Worm (Caenorhabditis elegans) whole organism, L4 larva: ENCODE measurements around the gene Y37A1B.4.
A peak's percentile ranks its signal among the peaks of the same experiment; 100 is the strongest.

Source experiments
- D1046.2 ChIP-seq: fragments of 200-800 bp; sonication (Bioruptor generic); IDR thresholded peaks from 2 replicates; pipeline ENCODE4 v1.3.6; 2022; ENCODE audit warnings: missing genetic modification characterization, missing compliant biosample characterization
- F10B5.3 ChIP-seq: sonication (generic microtip); optimal IDR thresholded peaks from 2 replicates; lab custom pipeline; 2016; ENCODE audit warnings: mild to moderate bottlenecking, missing genetic modification characterization, missing compliant biosample characterization
- F26F4.8 ChIP-seq: fragments of 200-800 bp; sonication (Bioruptor generic); conservative IDR thresholded peaks from 2 replicates; pipeline ENCODE4 v1.3.6; 2022; ENCODE audit warnings: missing genetic modification characterization, missing compliant biosample characterization
- F49E8.2 ChIP-seq: sonication (generic microtip); optimal IDR thresholded peaks from 2 replicates; lab custom pipeline; 2016; ENCODE audit warnings: missing compliant biosample characterization, mild to moderate bottlenecking, missing genetic modification characterization, borderline replicate concordance
- Y5F2A.4 ChIP-seq: fragments of 200-800 bp; sonication (Bioruptor generic); optimal IDR thresholded peaks from 2 replicates; lab custom pipeline; 2018; ENCODE audit warnings: mild to moderate bottlenecking, missing genetic modification characterization, missing compliant biosample characterization
- Y75B8A.6 ChIP-seq: fragments of 200-800 bp; sonication (Bioruptor generic); IDR thresholded peaks from 2 replicates; pipeline ENCODE4 v1.3.6; 2022; ENCODE audit warnings: missing genetic modification reagents, missing genetic modification characterization, missing compliant biosample characterization
- ZK546.5 ChIP-seq, 2 experiments: sonication (generic microtip); optimal IDR thresholded peaks; 2 replicates each; lab custom pipeline; 2017; ENCODE audit warnings: missing biosample characterization in 2 of 2, missing genetic modification characterization in 2 of 2
- arid-1 ChIP-seq: fragments of 200-800 bp; sonication (Bioruptor generic); conservative IDR thresholded peaks from 2 replicates; pipeline ENCODE4 v1.3.6; 2022; ENCODE audit warnings: missing genetic modification reagents, missing genetic modification characterization, missing compliant biosample characterization
- attf-4 ChIP-seq: sonication (generic microtip); optimal IDR thresholded peaks from 3 replicates; lab custom pipeline; 2017; ENCODE audit warnings: missing biosample characterization, missing genetic modification characterization
- ceh-28 ChIP-seq: fragments of 150-350 bp; optimal IDR thresholded peaks from 2 replicates; lab custom pipeline; 2014; ENCODE audit warnings: missing biosample characterization, missing genetic modification reagents, missing genetic modification characterization
- ceh-32 ChIP-seq: sonication (generic microtip); optimal IDR thresholded peaks from 2 replicates; lab custom pipeline; 2016; ENCODE audit warnings: mild to moderate bottlenecking, missing genetic modification characterization, missing compliant biosample characterization; ENCODE audit not compliant: poor library complexity
- ceh-44 ChIP-seq: fragments of 200-800 bp; sonication (Bioruptor generic); IDR thresholded peaks from 2 replicates; pipeline ENCODE4 v1.3.6; 2022; ENCODE audit warnings: missing genetic modification reagents, missing genetic modification characterization, missing compliant biosample characterization
- ceh-82 ChIP-seq: sonication (generic microtip); optimal IDR thresholded peaks from 2 replicates; lab custom pipeline; 2017; ENCODE audit warnings: missing biosample characterization, missing genetic modification characterization
- ctbp-1 ChIP-seq: fragments of 200-800 bp; sonication (Bioruptor generic); IDR thresholded peaks from 2 replicates; pipeline ENCODE4 v1.3.6; 2022; ENCODE audit warnings: missing genetic modification reagents, missing genetic modification characterization, missing compliant biosample characterization
- daf-19 ChIP-seq: fragments of 200-800 bp; sonication (Bioruptor generic); conservative IDR thresholded peaks from 2 replicates; pipeline ENCODE4 v1.3.6; 2022; ENCODE audit warnings: missing genetic modification characterization, missing compliant biosample characterization
- dmd-8 ChIP-seq: fragments of 200-800 bp; sonication (Bioruptor generic); IDR thresholded peaks from 2 replicates; pipeline ENCODE4 v1.3.6; 2022; ENCODE audit warnings: missing genetic modification characterization, missing compliant biosample characterization
- dmd-9 ChIP-seq: fragments of 200-800 bp; sonication (Bioruptor generic); IDR thresholded peaks from 2 replicates; pipeline ENCODE4 v1.3.6; 2022; ENCODE audit warnings: missing genetic modification reagents, missing genetic modification characterization, missing compliant biosample characterization
- dpl-1 ChIP-seq: fragments of 150-350 bp; optimal IDR thresholded peaks from 2 replicates; lab custom pipeline; 2014; ENCODE audit warnings: missing biosample characterization, missing genetic modification reagents, missing genetic modification characterization
- dve-1 ChIP-seq: sonication (generic microtip); optimal IDR thresholded peaks from 2 replicates; lab custom pipeline; 2017; ENCODE audit warnings: antibody characterized with exemption, mild to moderate bottlenecking, missing genetic modification characterization, missing compliant biosample characterization; ENCODE audit not compliant: insufficient read depth
- egl-43 ChIP-seq: fragments of 200-800 bp; sonication (Bioruptor generic); IDR thresholded peaks from 2 replicates; pipeline ENCODE4 v1.3.6; 2022; ENCODE audit warnings: missing genetic modification reagents, missing genetic modification characterization, missing compliant biosample characterization
- hlh-11 ChIP-seq: fragments of 200-800 bp; sonication (Bioruptor generic); optimal IDR thresholded peaks from 2 replicates; lab custom pipeline; 2018; ENCODE audit warnings: mild to moderate bottlenecking, missing genetic modification characterization, missing compliant biosample characterization
- hmg-1.1 ChIP-seq: fragments of 200-800 bp; sonication (Bioruptor generic); IDR thresholded peaks from 2 replicates; pipeline ENCODE4 v1.3.6; 2022; ENCODE audit warnings: missing genetic modification reagents, missing genetic modification characterization, missing compliant biosample characterization
- lin-1 ChIP-seq: fragments of 200-800 bp; sonication (Bioruptor generic); IDR thresholded peaks from 2 replicates; pipeline ENCODE4 v1.3.6; 2022; ENCODE audit warnings: missing genetic modification reagents, missing genetic modification characterization, missing compliant biosample characterization
- lin-38 ChIP-seq: fragments of 200-800 bp; sonication (Bioruptor generic); IDR thresholded peaks from 2 replicates; pipeline ENCODE4 v1.3.6; 2022; ENCODE audit warnings: missing genetic modification reagents, missing genetic modification characterization, missing compliant biosample characterization
- lir-3 ChIP-seq: sonication (generic microtip); optimal IDR thresholded peaks from 2 replicates; lab custom pipeline; 2016; ENCODE audit warnings: mild to moderate bottlenecking, missing genetic modification characterization, missing compliant biosample characterization
- madf-9 ChIP-seq: fragments of 200-800 bp; sonication (Bioruptor generic); conservative IDR thresholded peaks from 2 replicates; pipeline ENCODE4 v1.3.6; 2022; ENCODE audit warnings: missing genetic modification reagents, missing genetic modification characterization, missing compliant biosample characterization
- mep-1 ChIP-seq: fragments of 150-350 bp; sonication (generic microtip); optimal IDR thresholded peaks from 3 replicates; lab custom pipeline; 2014; ENCODE audit warnings: missing biosample characterization, missing genetic modification characterization
- mes-2 ChIP-seq: sonication (generic microtip); optimal IDR thresholded peaks from 2 replicates; lab custom pipeline; 2016; ENCODE audit warnings: missing genotype, mild to moderate bottlenecking, missing genetic modification characterization, missing compliant biosample characterization; ENCODE audit not compliant: poor library complexity, severe bottlenecking
- mxl-2 ChIP-seq: fragments of 200-800 bp; sonication (Bioruptor generic); conservative IDR thresholded peaks from 2 replicates; pipeline ENCODE4 v1.3.6; 2022; ENCODE audit warnings: missing genetic modification reagents, missing genetic modification characterization, missing compliant biosample characterization
- nhr-10 ChIP-seq: fragments of 150-350 bp; optimal IDR thresholded peaks from 2 replicates; lab custom pipeline; 2014; ENCODE audit warnings: missing biosample characterization, missing genetic modification characterization
- nhr-102 ChIP-seq: sonication (generic microtip); optimal IDR thresholded peaks from 2 replicates; lab custom pipeline; 2016; ENCODE audit warnings: mild to moderate bottlenecking, missing genetic modification characterization, moderate library complexity, missing compliant biosample characterization
- nhr-237 ChIP-seq: sonication (generic microtip); optimal IDR thresholded peaks from 2 replicates; lab custom pipeline; 2017; ENCODE audit warnings: missing biosample characterization, missing genetic modification characterization
- nhr-28 ChIP-seq: fragments of 150-350 bp; optimal IDR thresholded peaks from 2 replicates; lab custom pipeline; 2014; ENCODE audit warnings: missing biosample characterization, missing genetic modification characterization
- nhr-48 ChIP-seq: sonication (generic microtip); optimal IDR thresholded peaks from 2 replicates; lab custom pipeline; 2016; ENCODE audit warnings: mild to moderate bottlenecking, missing genetic modification characterization, missing compliant biosample characterization
- nhr-76 ChIP-seq: fragments of 150-350 bp; optimal IDR thresholded peaks from 2 replicates; lab custom pipeline; 2014; ENCODE audit warnings: missing biosample characterization, missing genetic modification characterization
- pha-4 ChIP-seq, 2 experiments: fragments of 150-350 bp in 1 of 2; fragments of 200-800 bp in 1 of 2; sonication (Bioruptor generic) in 1 of 2; IDR thresholded peaks in 1 of 2; optimal IDR thresholded peaks in 1 of 2; 2 replicates each; pipeline versions ENCODE4 v1.3.6 to Lab custom; 2014 to 2022; ENCODE audit warnings: missing genetic modification characterization in 2 of 2, missing genetic modification reagents in 2 of 2, missing biosample characterization in 1 of 2, missing compliant biosample characterization in 1 of 2
- pqm-1 ChIP-seq: sonication (generic microtip); optimal IDR thresholded peaks from 2 replicates; lab custom pipeline; 2017; ENCODE audit warnings: missing biosample characterization, missing genetic modification characterization
- saeg-2 ChIP-seq: fragments of 200-800 bp; sonication (Bioruptor generic); IDR thresholded peaks from 2 replicates; pipeline ENCODE4 v1.3.6; 2022; ENCODE audit warnings: missing genetic modification reagents, missing genetic modification characterization, missing compliant biosample characterization
- snpc-4 ChIP-seq: fragments of 150-350 bp; optimal IDR thresholded peaks from 2 replicates; lab custom pipeline; 2014; ENCODE audit warnings: missing biosample characterization, missing genetic modification characterization
- spr-1 ChIP-seq: sonication (generic microtip); optimal IDR thresholded peaks from 2 replicates; lab custom pipeline; 2016; ENCODE audit warnings: mild to moderate bottlenecking, missing genetic modification characterization, missing compliant biosample characterization
- spr-3 ChIP-seq: fragments of 200-800 bp; sonication (Bioruptor generic); optimal IDR thresholded peaks from 2 replicates; lab custom pipeline; 2018; ENCODE audit warnings: mild to moderate bottlenecking, missing genetic modification characterization, missing compliant biosample characterization
- tag-97 ChIP-seq: fragments of 200-800 bp; sonication (Bioruptor generic); IDR thresholded peaks from 2 replicates; pipeline ENCODE4 v1.3.6; 2022; ENCODE audit warnings: missing genetic modification characterization, missing compliant biosample characterization
- unc-130 ChIP-seq: sonication (generic microtip); optimal IDR thresholded peaks from 2 replicates; lab custom pipeline; 2016; ENCODE audit warnings: missing genetic modification reagents, missing genetic modification characterization, missing compliant biosample characterization
- vab-7 ChIP-seq: fragments of 200-800 bp; sonication (Bioruptor generic); IDR thresholded peaks from 2 replicates; pipeline ENCODE4 v1.3.6; 2022; ENCODE audit warnings: missing genetic modification reagents, missing genetic modification characterization, missing compliant biosample characterization
- zag-1 ChIP-seq: fragments of 150-350 bp; optimal IDR thresholded peaks from 2 replicates; lab custom pipeline; 2014; ENCODE audit warnings: missing biosample characterization, missing genetic modification characterization
- zfp-2 ChIP-seq: sonication (generic microtip); optimal IDR thresholded peaks from 2 replicates; lab custom pipeline; 2016; ENCODE audit warnings: mild to moderate bottlenecking, missing genetic modification characterization, missing compliant biosample characterization
- zip-11 ChIP-seq: fragments of 200-800 bp; sonication (Bioruptor generic); IDR thresholded peaks from 2 replicates; pipeline ENCODE4 v1.3.6; 2022; ENCODE audit warnings: missing genetic modification characterization, missing compliant biosample characterization
- ztf-11 ChIP-seq: fragments of 150-350 bp; optimal IDR thresholded peaks from 2 replicates; lab custom pipeline; 2014; ENCODE audit warnings: missing biosample characterization, missing genetic modification characterization

The Y37A1B.4 gene

DNA sequence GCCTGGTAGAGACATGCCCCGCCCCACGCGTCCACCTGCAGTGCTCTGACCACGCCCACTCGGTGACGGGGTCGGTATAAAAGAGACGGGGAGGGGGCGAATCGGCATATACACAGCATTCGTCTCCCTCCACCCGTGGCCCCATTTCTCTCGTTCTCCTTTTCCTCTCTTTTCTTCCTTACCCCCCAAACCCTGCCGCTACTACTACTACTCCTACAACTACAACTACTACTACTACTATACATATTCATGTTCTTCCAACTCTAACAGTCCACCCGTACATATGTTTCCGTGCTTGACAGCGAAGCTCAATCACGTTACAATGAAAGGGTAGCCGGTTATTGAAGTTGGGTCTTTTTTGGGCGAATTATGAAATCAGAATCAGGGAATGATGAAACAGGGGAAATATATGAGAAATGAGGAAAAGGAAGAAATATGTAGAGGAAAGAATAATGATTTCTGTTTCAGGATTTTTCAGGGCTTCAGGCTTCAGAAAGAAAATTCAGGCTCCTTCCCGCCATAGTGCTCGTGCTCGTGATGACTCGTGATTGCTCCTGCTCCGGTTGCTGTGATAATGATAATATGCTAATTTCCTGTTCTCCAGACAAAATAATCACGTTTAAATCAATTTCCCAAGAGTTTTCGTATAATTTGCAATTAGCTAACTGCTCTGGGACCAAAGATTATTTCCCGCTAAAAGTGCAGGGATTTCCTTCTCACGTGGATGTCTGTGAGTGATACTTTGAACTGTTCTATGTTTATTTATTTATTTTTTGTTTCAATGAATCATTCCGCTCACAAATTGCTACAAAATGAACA is 26.6 kb downstream of the Y37A1B.4 start (continued):
- TF ChIP-seq ZK546.5 (tag; optimal IDR thresholded peaks at IDR 0.05; lab: Kevin White, UChicago) (peak in 1 of 2 experiments; percentile 28), nhr-102 (peak; percentile 94), pqm-1 (no peak), nhr-10 (tag; lab: Kevin White, UChicago) (peak; percentile 68), zip-11 (GFP tag; lab: Robert Waterston, UW) (no peak), attf-4 (tag; lab: Kevin White, UChicago) (peak; percentile 13), zag-1 (tag; lab: Kevin White, UChicago) (no peak), mxl-2 (GFP tag; lab: Robert Waterston, UW) (no peak), mes-2 (tag; lab: Kevin White, UChicago) (no peak), lin-1 (GFP tag; lab: Robert Waterston, UW) (0 out of 2 replicates have a peak, but pooled peaks have one; percentile 6), snpc-4 (tag; lab: Kevin White, UChicago) (no peak), vab-7 (GFP tag; lab: Robert Waterston, UW) (0 out of 2 replicates have a peak, but pooled peaks have one; percentile 8), ceh-82 (no peak), nhr-48 (tag; lab: Kevin White, UChicago) (peak; percentile 70), daf-19 (peak; percentile 83), ceh-44 (GFP tag; lab: Robert Waterston, UW) (no peak), F10B5.3 (tag; lab: Kevin White, UChicago) (peak; percentile 78), nhr-237 (tag; lab: Kevin White, UChicago) (peak; percentile 35), dmd-9 (GFP tag; lab: Robert Waterston, UW) (peak; percentile 5; the same call in 1 of the 2 replicates), hlh-11 (tag; lab: Kevin White, UChicago) (peak; percentile 90), dve-1 (tag; lab: Kevin White, UChicago) (peak; percentile 87), tag-97 (GFP tag; lab: Robert Waterston, UW) (peak; percentile 67; the same call in 1 of the 2 replicates), nhr-28 (tag; lab: Kevin White, UChicago) (peak; percentile 74), ceh-28 (tag; lab: Kevin White, UChicago) (no peak), hmg-1.1 (GFP tag; lab: Robert Waterston, UW) (peak; percentile 6), madf-9 (GFP tag; lab: Robert Waterston, UW) (peak; percentile 89), arid-1 (GFP tag; lab: Robert Waterston, UW) (no peak), unc-130 (no peak), spr-1 (tag; lab: Kevin White, UChicago) (peak; percentile 82), lin-38 (GFP tag; lab: Robert Waterston, UW) (peak; percentile 13; the same call in 1 of the 2 replicates), dpl-1 (GFP tag; lab: Kevin White, UChicago) (peak; percentile 19), ctbp-1 (GFP tag; lab: Robert Waterston, UW) (peak; percentile 70; the same call in 1 of the 2 replicates), egl-43 (GFP tag; lab: Robert Waterston, UW) (peak; percentile 81), ztf-11 (tag; lab: Kevin White, UChicago) (no peak), Y75B8A.6 (GFP tag; lab: Robert Waterston, UW) (no peak), D1046.2 (GFP tag; lab: Robert Waterston, UW) (peak; percentile 68; the same call in 1 of the 2 replicates), zfp-2 (tag; lab: Kevin White, UChicago) (no peak), ceh-32 (tag; lab: Kevin White, UChicago) (peak; percentile 14), lir-3 (tag; lab: Kevin White, UChicago) (peak; percentile 24), Y5F2A.4 (peak; percentile 69), nhr-76 (no peak), spr-3 (GFP tag; lab: Kevin White, UChicago) (peak; percentile 63), dmd-8 (GFP tag; lab: Robert Waterston, UW) (peak; percentile 35; the same call in 1 of the 2 replicates), mep-1 (peak; percentile 87), F49E8.2 (tag; lab: Kevin White, UChicago) (no peak), pha-4 (GFP tag; IDR thresholded peaks at IDR 0.05; lab: Robert Waterston, UW) (peak; percentile 75), pha-4 (tag; optimal IDR thresholded peaks at IDR 0.05; lab: Kevin White, UChicago) (peak; percentile 77), saeg-2 (0 out of 2 replicates have a peak, but pooled peaks have one; percentile 85), F26F4.8 (GFP tag; lab: Robert Waterston, UW) (no peak)
